Worm (Caenorhabditis elegans) whole organism, late embryonic: Measurements from ENCODE around the gene col-79.

Experiments
- ahr-1 ChIP-seq: sonication (generic microtip); optimal IDR thresholded peaks from 2 replicates; lab custom pipeline; 2016; ENCODE audit warnings: missing genetic modification characterization, missing compliant biosample characterization
- ama-1 ChIP-seq: fragments of 150-350 bp; optimal IDR thresholded peaks from 2 replicates; lab custom pipeline; 2014
- ceh-30 ChIP-seq: fragments of 150-350 bp; optimal IDR thresholded peaks from 2 replicates; lab custom pipeline; 2014; ENCODE audit warnings: missing biosample characterization, missing genetic modification characterization
- elt-2 ChIP-seq: sonication (generic microtip); optimal IDR thresholded peaks from 2 replicates; lab custom pipeline; 2016; ENCODE audit warnings: missing genetic modification reagents, missing genetic modification characterization, missing compliant biosample characterization
- ets-4 ChIP-seq: sonication (generic microtip); optimal IDR thresholded peaks from 2 replicates; lab custom pipeline; 2016; ENCODE audit warnings: missing genetic modification characterization, missing compliant biosample characterization
- fkh-10 ChIP-seq: fragments of 150-350 bp; optimal IDR thresholded peaks from 2 replicates; lab custom pipeline; 2014; ENCODE audit warnings: missing biosample characterization, missing genetic modification reagents, missing genetic modification characterization
- pha-4 ChIP-seq: fragments of 150-350 bp; optimal IDR thresholded peaks from 2 replicates; lab custom pipeline; 2018; ENCODE audit warnings: missing biosample characterization, missing genetic modification reagents, missing genetic modification characterization
- pros-1 ChIP-seq: fragments of 150-350 bp; optimal IDR thresholded peaks from 2 replicates; lab custom pipeline; 2014; ENCODE audit warnings: missing biosample characterization, missing genetic modification reagents, missing genetic modification characterization
- syd-9 ChIP-seq: sonication (generic microtip); optimal IDR thresholded peaks from 2 replicates; lab custom pipeline; 2016; ENCODE audit warnings: mild to moderate bottlenecking, missing genetic modification characterization, moderate library complexity, missing compliant biosample characterization
- tbx-7 ChIP-seq: sonication (generic microtip); optimal IDR thresholded peaks from 2 replicates; lab custom pipeline; 2016; ENCODE audit warnings: missing genotype, missing genetic modification characterization, missing compliant biosample characterization
- unc-55 ChIP-seq: sonication (generic microtip); optimal IDR thresholded peaks from 2 replicates; lab custom pipeline; 2017; ENCODE audit warnings: missing biosample characterization, missing genetic modification reagents, missing genetic modification characterization
- zip-5 ChIP-seq: sonication (generic microtip); optimal IDR thresholded peaks from 2 replicates; lab custom pipeline; 2016; ENCODE audit warnings: missing genetic modification characterization, missing compliant biosample characterization

DNA sequence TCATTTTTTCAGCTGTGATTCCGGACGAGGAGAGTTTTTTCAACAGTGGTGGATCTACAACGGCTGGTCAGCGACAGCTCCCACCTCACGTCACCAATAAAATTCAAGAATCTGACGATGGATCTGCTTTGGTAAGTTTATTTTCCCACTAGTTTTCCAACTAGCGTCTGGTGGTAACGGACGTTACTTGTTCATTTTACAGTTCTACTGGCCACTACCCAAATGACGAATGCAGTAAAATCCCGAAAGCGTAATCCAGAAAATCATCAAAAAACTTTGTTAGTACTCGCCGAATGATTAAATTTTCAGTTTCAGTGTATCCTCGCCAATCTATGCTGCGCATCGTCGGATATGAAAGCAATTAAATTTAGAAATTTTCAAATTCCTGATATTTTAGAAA lies 43.8 kb upstream of the col-79 start:
- TF ChIP-seq ama-1 (lab: Kevin White, UChicago) (no peak), elt-2 (tag; lab: Kevin White, UChicago) (no peak), ceh-30 (tag; lab: Kevin White, UChicago) (no peak), fkh-10 (no peak), ets-4 (tag; lab: Kevin White, UChicago) (no peak), tbx-7 (tag; lab: Kevin White, UChicago) (no peak), zip-5 (tag; lab: Kevin White, UChicago) (no peak), pha-4 (tag; lab: Kevin White, UChicago) (no peak), unc-55 (GFP tag; lab: Kevin White, UChicago) (no peak), ahr-1 (tag; lab: Kevin White, UChicago) (no peak), syd-9 (no peak), pros-1 (tag; lab: Kevin White, UChicago) (no peak)
